Worm (Caenorhabditis elegans): ENCODE measurements around the gene hlh-26.

ce11 chrII:5561392-5561791 is 27.9 kb upstream of the hlh-26 start, which contains the start of gene C17C3.3:
- TF ChIP-seq dmd-4 (tag; optimal IDR thresholded peaks at IDR 0.05) (no peak), zag-1 (tag; optimal IDR thresholded peaks at IDR 0.05) (no peak), nhr-25 (tag; optimal IDR thresholded peaks at IDR 0.05) (no peak), unc-39 (tag; optimal IDR thresholded peaks at IDR 0.05) (no peak), aly-2 (tag; optimal IDR thresholded peaks at IDR 0.05) (no peak), nhr-12 (tag; optimal IDR thresholded peaks at IDR 0.05) (no peak), lin-13 (GFP tag; optimal IDR thresholded peaks at IDR 0.05) (no peak)

Measured in whole organism, L2 larva.